Worm (Caenorhabditis elegans): ENCODE measurements around the gene C30F2.5.

The C30F2.5 gene

ce11 chrX:16133815-16134214, 39.3 kb downstream of the C30F2.5 start (continued):
- no peak for TF ChIP-seq hlh-17 (GFP tag; optimal IDR thresholded peaks at IDR 0.05; ENCODE audit: borderline replicate concordance)
- TF ChIP-seq ceh-8 (GFP tag; optimal IDR thresholded peaks at IDR 0.05): no peak
- TF ChIP-seq aha-1 (tag; optimal IDR thresholded peaks at IDR 0.05): no peak
- TF ChIP-seq unc-98 (GFP tag; IDR thresholded peaks at IDR 0.05): no peak
- TF ChIP-seq lin-15B (tag; optimal IDR thresholded peaks at IDR 0.05): no peak
- TF ChIP-seq alr-1 (tag; optimal IDR thresholded peaks at IDR 0.05; ENCODE audit: borderline replicate concordance): no peak
- no peak for TF ChIP-seq hpl-2 (GFP tag; optimal IDR thresholded peaks at IDR 0.05)
- no peak for TF ChIP-seq fkh-4 (tag; optimal IDR thresholded peaks at IDR 0.05; ENCODE audit: borderline replicate concordance)
- TF ChIP-seq sup-37 (GFP tag; optimal IDR thresholded peaks at IDR 0.05): no peak
- no peak for TF ChIP-seq egl-27 (tag; optimal IDR thresholded peaks at IDR 0.05)
- no peak for TF ChIP-seq nhr-90 (tag; optimal IDR thresholded peaks at IDR 0.05; ENCODE audit: poor library complexity)
- TF ChIP-seq sptf-1 (tag; optimal IDR thresholded peaks at IDR 0.05): no peak
- no peak for TF ChIP-seq lir-3 (tag; optimal IDR thresholded peaks at IDR 0.05; ENCODE audit: poor library complexity)
- no peak for TF ChIP-seq pag-3 (tag; optimal IDR thresholded peaks at IDR 0.05; ENCODE audit: borderline replicate concordance, insufficient read depth)
- TF ChIP-seq dpl-1 (GFP tag; optimal IDR thresholded peaks at IDR 0.05): no peak
- TF ChIP-seq nhr-47 (tag; optimal IDR thresholded peaks at IDR 0.05): peak; percentile 5
- peak; percentile 65 for TF ChIP-seq lin-14 (GFP tag; optimal IDR thresholded peaks at IDR 0.05)
- peak; percentile 41 for TF ChIP-seq rnt-1 (tag; optimal IDR thresholded peaks at IDR 0.05)
- no peak for TF ChIP-seq fkh-8 (tag; optimal IDR thresholded peaks at IDR 0.05)
- peak; percentile 21 for TF ChIP-seq skn-1 (tag; optimal IDR thresholded peaks at IDR 0.05)
- TF ChIP-seq blmp-1 (tag; optimal IDR thresholded peaks at IDR 0.05): no peak
- TF ChIP-seq ceh-88 (GFP tag; IDR thresholded peaks at IDR 0.05): no peak
- no peak for TF ChIP-seq unc-62 (GFP tag; optimal IDR thresholded peaks at IDR 0.05)
- no peak for TF ChIP-seq elt-3 (tag; optimal IDR thresholded peaks at IDR 0.05)
- no peak for TF ChIP-seq hlh-4 (tag; optimal IDR thresholded peaks at IDR 0.05)
- TF ChIP-seq unc-30 (tag; optimal IDR thresholded peaks at IDR 0.05): no peak
- TF ChIP-seq mdl-1 (tag; optimal IDR thresholded peaks at IDR 0.05): no peak
- TF ChIP-seq lin-39 (tag; optimal IDR thresholded peaks at IDR 0.05): no peak
- TF ChIP-seq nhr-11 (tag; optimal IDR thresholded peaks at IDR 0.05): no peak
- peak in 1 of 2 experiments; percentile 0 for TF ChIP-seq lsy-2 (tag; optimal IDR thresholded peaks at IDR 0.05)
- no peak for TF ChIP-seq ces-1 (GFP tag; optimal IDR thresholded peaks at IDR 0.05)
- TF ChIP-seq elt-2 (tag; optimal IDR thresholded peaks at IDR 0.05): no peak
- TF ChIP-seq dsc-1 (tag; optimal IDR thresholded peaks at IDR 0.05): peak; percentile 29
- no peak for TF ChIP-seq egl-13 (tag; optimal IDR thresholded peaks at IDR 0.05)
- TF ChIP-seq nhr-84 (tag; optimal IDR thresholded peaks at IDR 0.05): no peak
- TF ChIP-seq pqm-1 (tag; optimal IDR thresholded peaks at IDR 0.05): no peak
- no peak for TF ChIP-seq lin-35 (GFP tag; optimal IDR thresholded peaks at IDR 0.05)
- TF ChIP-seq ztf-11 (tag; optimal IDR thresholded peaks at IDR 0.05): no peak
- no peak for TF ChIP-seq ceh-63 (GFP tag; optimal IDR thresholded peaks at IDR 0.05)

- TF ChIP-seq xbp-1 (tag; optimal IDR thresholded peaks at IDR 0.05): no peak
- TF ChIP-seq C34B4.2 (tag; optimal IDR thresholded peaks at IDR 0.05): no peak
- TF ChIP-seq sptf-1 (tag; optimal IDR thresholded peaks at IDR 0.05): no peak
- TF ChIP-seq hlh-17 (GFP tag; optimal IDR thresholded peaks at IDR 0.05; ENCODE audit: borderline replicate concordance): no peak
- no peak for TF ChIP-seq ceh-90 (tag; optimal IDR thresholded peaks at IDR 0.05)
Observed at ce11 chrX:16140822-16141221, 46.4 kb downstream of the C30F2.5 start.

Measured in whole organism, L1 larva.